Worm (Caenorhabditis elegans) whole organism, L2 larva: ENCODE measurements around the gene Y60A3A.8.

Source experiments
- F13H6.1 ChIP-seq: sonication (generic microtip); optimal IDR thresholded peaks from 2 replicates; lab custom pipeline; 2016; ENCODE audit warnings: missing genetic modification characterization, missing compliant biosample characterization
- ama-1 ChIP-seq: fragments of 150-350 bp; optimal IDR thresholded peaks from 2 replicates; lab custom pipeline; 2018; ENCODE audit warnings: inconsistent platforms
- ceh-82 ChIP-seq: fragments of 150-350 bp; optimal IDR thresholded peaks from 2 replicates; lab custom pipeline; 2014; ENCODE audit warnings: missing biosample characterization, missing genetic modification characterization
- dmd-4 ChIP-seq: sonication (generic microtip); optimal IDR thresholded peaks from 2 replicates; lab custom pipeline; 2017; ENCODE audit warnings: missing biosample characterization, missing genetic modification characterization
- egl-27 ChIP-seq: sonication (generic microtip); optimal IDR thresholded peaks from 3 replicates; lab custom pipeline; 2017; ENCODE audit warnings: missing biosample characterization, missing genetic modification reagents, missing genetic modification characterization
- lin-39 ChIP-seq: fragments of 150-350 bp; optimal IDR thresholded peaks from 2 replicates; lab custom pipeline; 2014; ENCODE audit warnings: missing biosample characterization, missing genetic modification reagents, missing genetic modification characterization
- lsy-2 ChIP-seq, 2 experiments: fragments of 150-350 bp in 1 of 2; sonication (generic microtip) in 1 of 2; optimal IDR thresholded peaks; 2 replicates each; lab custom pipeline; 2014 to 2017; ENCODE audit warnings: missing biosample characterization in 2 of 2, missing genetic modification characterization in 2 of 2
- nhr-12 ChIP-seq: fragments of 150-350 bp; optimal IDR thresholded peaks from 2 replicates; lab custom pipeline; 2014; ENCODE audit warnings: missing biosample characterization, missing genetic modification characterization
- nhr-21 ChIP-seq: fragments of 150-350 bp; optimal IDR thresholded peaks from 2 replicates; lab custom pipeline; 2014; ENCODE audit warnings: missing biosample characterization, missing genetic modification characterization
- nhr-237 ChIP-seq: fragments of 150-350 bp; optimal IDR thresholded peaks from 2 replicates; lab custom pipeline; 2014; ENCODE audit warnings: missing biosample characterization, missing genetic modification characterization
- nhr-25 ChIP-seq: fragments of 150-350 bp; sonication (generic microtip); optimal IDR thresholded peaks from 3 replicates; lab custom pipeline; 2014; ENCODE audit warnings: missing biosample characterization, missing genetic modification characterization
- skn-1 ChIP-seq: sonication (generic microtip); optimal IDR thresholded peaks from 2 replicates; lab custom pipeline; 2017; ENCODE audit warnings: missing biosample characterization, missing genetic modification characterization
- snpc-4 ChIP-seq: fragments of 150-350 bp; optimal IDR thresholded peaks from 2 replicates; lab custom pipeline; 2014; ENCODE audit warnings: missing biosample characterization, missing genetic modification characterization
- unc-39 ChIP-seq: fragments of 150-350 bp; optimal IDR thresholded peaks from 2 replicates; lab custom pipeline; 2014; ENCODE audit warnings: missing biosample characterization, missing genetic modification characterization

DNA sequence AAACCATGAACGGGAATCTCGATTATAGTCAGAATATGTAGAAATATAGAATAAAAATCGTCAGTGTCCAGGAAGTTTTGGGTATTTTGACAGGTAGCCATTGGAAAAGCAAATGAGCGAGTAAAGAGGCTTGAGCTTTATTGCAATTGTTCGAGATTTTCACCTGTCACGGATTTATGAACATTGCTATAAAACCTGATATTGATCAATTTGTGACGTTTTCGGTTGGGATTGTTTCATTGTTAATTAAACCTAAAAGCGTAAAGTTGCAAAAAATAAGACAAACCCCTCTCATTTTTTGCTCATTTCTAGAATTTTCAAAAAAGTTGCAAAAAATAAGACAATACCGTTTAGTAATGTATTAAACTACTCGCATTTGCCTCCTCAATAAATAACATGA, 28.4 kb downstream of the Y60A3A.8 start, which contains the start of gene srh-183:
- TF ChIP-seq snpc-4 (no peak), skn-1 (tag; lab: Kevin White, UChicago) (no peak), egl-27 (no peak), nhr-25 (no peak), nhr-21 (tag; lab: Kevin White, UChicago) (no peak), F13H6.1 (no peak), unc-39 (tag; lab: Kevin White, UChicago) (no peak), dmd-4 (tag; lab: Kevin White, UChicago) (no peak), ceh-82 (no peak), nhr-237 (tag; lab: Kevin White, UChicago) (no peak), lin-39 (tag; lab: Kevin White, UChicago) (no peak), nhr-12 (tag; lab: Kevin White, UChicago) (no peak), lsy-2 (tag; optimal IDR thresholded peaks at IDR 0.05; lab: Kevin White, UChicago) (no peak), ama-1 (lab: Kevin White, UChicago) (no peak)
